Fruit fly (Drosophila melanogaster): ENCODE data around the gene ogre.

ogre gene

dm6 chrX:6993753-6994152 lies 2.6 kb upstream of the ogre start (continued):
- peak; percentile 45 for TF ChIP-seq CG6854 (GFP tag; optimal IDR thresholded peaks at IDR 0.05)
- no peak for TF ChIP-seq CG7368 (GFP tag; optimal IDR thresholded peaks at IDR 0.05)
- peak; percentile 62 for TF ChIP-seq OdsH (GFP tag; optimal IDR thresholded peaks at IDR 0.05)
- peak; percentile 89 for TF ChIP-seq CG31627 (GFP tag; optimal IDR thresholded peaks at IDR 0.05)
- peak; percentile 39 for TF ChIP-seq CG10631 (GFP tag; optimal IDR thresholded peaks at IDR 0.05)
- TF ChIP-seq Hr4 (GFP tag; optimal IDR thresholded peaks at IDR 0.05), result no peak
- no peak for TF ChIP-seq fd59A (GFP tag; optimal IDR thresholded peaks at IDR 0.05)
- peak; percentile 86 for TF ChIP-seq esn (GFP tag; optimal IDR thresholded peaks at IDR 0.05)
- TF ChIP-seq Sox15 (GFP tag; optimal IDR thresholded peaks at IDR 0.05), result peak; percentile 48
- TF ChIP-seq Smox (GFP tag; optimal IDR thresholded peaks at IDR 0.05), result peak; percentile 83
- peak; percentile 25 for TF ChIP-seq net (GFP tag; optimal IDR thresholded peaks at IDR 0.05)
- TF ChIP-seq CG6792 (GFP tag; optimal IDR thresholded peaks at IDR 0.05), result peak; percentile 63
- no peak for TF ChIP-seq CG6808 (GFP tag; optimal IDR thresholded peaks at IDR 0.05)
- TF ChIP-seq CG6276 (GFP tag; optimal IDR thresholded peaks at IDR 0.05), result no peak
- peak; percentile 76 for TF ChIP-seq CG6163 (GFP tag; IDR thresholded peaks at IDR 0.05)
- peak; percentile 68 for TF ChIP-seq Sox14 (GFP tag; optimal IDR thresholded peaks at IDR 0.05)
- peak; percentile 27 for TF ChIP-seq CG32006 (GFP tag; optimal IDR thresholded peaks at IDR 0.05)
- peak; percentile 32 for TF ChIP-seq CG11902 (GFP tag; optimal IDR thresholded peaks at IDR 0.05)

dm6 chrX:6993350-6993749 lies 2.2 kb upstream of the ogre start, which contains the start of gene Inx7:
Gene Inx7, minus strand, starts transcription at chrX:6993612.
- no peak for TF ChIP-seq Hr39 (GFP tag; optimal IDR thresholded peaks at IDR 0.05)
- no peak for TF ChIP-seq svp (GFP tag)
- no peak for TF ChIP-seq CG8319 (GFP tag; optimal IDR thresholded peaks at IDR 0.05)
- no peak for TF ChIP-seq CG4318 (GFP tag; optimal IDR thresholded peaks at IDR 0.05)
- no peak for TF ChIP-seq Lpt (GFP tag; optimal IDR thresholded peaks at IDR 0.05)
- no peak for TF ChIP-seq esn (GFP tag; optimal IDR thresholded peaks at IDR 0.05)
- TF ChIP-seq acj6 (GFP tag; optimal IDR thresholded peaks at IDR 0.05), result no peak
- no peak for TF ChIP-seq Sox14 (GFP tag; optimal IDR thresholded peaks at IDR 0.05)

- TF ChIP-seq fkh (GFP tag; optimal IDR thresholded peaks at IDR 0.05) (no peak), pdm3 (GFP tag; optimal IDR thresholded peaks at IDR 0.05) (no peak), eg (GFP tag; IDR thresholded peaks at IDR 0.05) (no peak), ss (GFP tag; optimal IDR thresholded peaks at IDR 0.05) (peak in 1 of 2 experiments; percentile 8), CG6808 (GFP tag; optimal IDR thresholded peaks at IDR 0.05) (no peak), Sox102F (GFP tag; optimal IDR thresholded peaks at IDR 0.05) (peak; percentile 20), lz (GFP tag; optimal IDR thresholded peaks at IDR 0.05) (peak; percentile 28), CG8119 (GFP tag; IDR thresholded peaks at IDR 0.05) (no peak), achi (GFP tag; optimal IDR thresholded peaks at IDR 0.05) (no peak), CG6276 (GFP tag; optimal IDR thresholded peaks at IDR 0.05) (no peak), CG8632 (GFP tag; optimal IDR thresholded peaks at IDR 0.05) (no peak), esn (GFP tag; optimal IDR thresholded peaks at IDR 0.05) (peak; percentile 31), salr (GFP tag; optimal IDR thresholded peaks at IDR 0.05) (no peak), CG6163 (GFP tag; IDR thresholded peaks at IDR 0.05) (no peak), Ets21C (GFP tag; optimal IDR thresholded peaks at IDR 0.05) (no peak), vri (GFP tag; optimal IDR thresholded peaks at IDR 0.05) (no peak), Sox14 (GFP tag; optimal IDR thresholded peaks at IDR 0.05) (peak; percentile 12), CG8319 (GFP tag; optimal IDR thresholded peaks at IDR 0.05) (no peak), Sox15 (GFP tag; optimal IDR thresholded peaks at IDR 0.05) (no peak), topi (GFP tag; optimal IDR thresholded peaks at IDR 0.05) (peak; percentile 47), CG16779 (tag; optimal IDR thresholded peaks at IDR 0.05) (no peak), Hr4 (GFP tag; optimal IDR thresholded peaks at IDR 0.05) (no peak), CG4318 (GFP tag; optimal IDR thresholded peaks at IDR 0.05) (no peak), Eip75B (GFP tag; optimal IDR thresholded peaks at IDR 0.05) (peak; percentile 18), CG31627 (GFP tag; optimal IDR thresholded peaks at IDR 0.05) (no peak), Lpt (GFP tag; optimal IDR thresholded peaks at IDR 0.05) (no peak), CG15336 (GFP tag; IDR thresholded peaks at IDR 0.05) (0 out of 2 replicates have a peak, but pooled peaks have one; percentile 11), CG3032 (tag; optimal IDR thresholded peaks at IDR 0.05) (no peak), Ets96B (tag; optimal IDR thresholded peaks at IDR 0.05) (no peak), CG11762 (GFP tag; optimal IDR thresholded peaks at IDR 0.05; ENCODE audit: insufficient read depth) (no peak), Eip93F (GFP tag; optimal IDR thresholded peaks at IDR 0.05) (peak; percentile 7), cyc (GFP tag; optimal IDR thresholded peaks at IDR 0.05) (peak; percentile 39), Met (GFP tag; optimal IDR thresholded peaks at IDR 0.05) (peak; percentile 41), CG3919 (GFP tag; optimal IDR thresholded peaks at IDR 0.05) (peak; percentile 19), CG11294 (GFP tag; IDR thresholded peaks at IDR 0.05) (no peak), CG10631 (GFP tag; optimal IDR thresholded peaks at IDR 0.05) (no peak)
These were observed 1.0 kb downstream of the ogre start for dm6 chrX:6990105-6990504.
